Fruit fly (Drosophila melanogaster): Measurements from ENCODE around the gene RfC4.

DNA sequence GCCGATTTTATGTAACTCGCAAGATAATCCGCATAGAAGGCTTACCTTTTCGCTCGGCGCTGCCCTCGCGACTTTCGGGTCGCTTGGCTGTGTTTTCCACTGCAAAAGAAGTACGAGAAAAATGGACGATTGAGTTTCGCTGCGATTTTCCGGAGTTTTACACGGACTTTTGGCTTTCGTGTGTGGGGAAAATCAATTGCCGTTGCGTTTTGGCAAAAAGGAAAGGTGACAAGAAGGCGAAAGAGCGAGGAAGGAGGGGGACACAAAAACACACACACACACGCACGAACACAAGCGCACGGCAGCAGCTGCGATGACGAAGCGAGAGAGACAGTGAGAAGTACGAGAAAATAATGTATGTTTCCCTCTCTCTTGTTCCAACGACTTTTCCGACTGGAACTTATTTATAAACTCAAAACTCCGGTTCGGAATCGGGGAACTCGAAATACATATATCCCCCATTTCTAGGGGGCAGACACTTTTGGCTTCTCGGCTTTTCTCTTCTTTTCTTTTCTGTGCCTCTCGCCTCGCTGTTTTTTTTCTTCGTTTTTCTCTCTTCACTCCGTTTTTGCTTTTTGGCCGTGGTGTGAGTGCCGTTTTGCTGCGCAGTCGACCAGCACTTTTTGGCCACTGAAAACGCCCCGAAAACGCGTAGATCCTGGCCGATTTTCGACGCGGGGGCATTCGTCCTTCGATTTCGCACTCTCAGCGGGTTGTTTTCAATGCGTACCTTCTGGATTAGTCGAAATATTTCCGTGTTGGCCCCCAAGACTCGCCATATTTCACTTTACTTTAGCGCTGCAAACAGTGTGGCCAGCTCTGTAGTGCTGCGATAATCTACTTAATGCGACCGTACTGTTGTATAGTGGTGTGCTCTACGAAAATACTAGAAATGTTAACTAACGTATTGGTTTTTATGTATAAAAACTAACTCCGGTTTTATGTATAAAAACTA lies 1.8 kb downstream of the RfC4 start, which contains the start of gene ens:
- peak; percentile 88 for TF ChIP-seq psq (GFP tag; optimal IDR thresholded peaks at IDR 0.05)
- TF ChIP-seq GATAd (GFP tag; optimal IDR thresholded peaks at IDR 0.05), result no peak
- no peak for TF ChIP-seq Abd-B (GFP tag; optimal IDR thresholded peaks at IDR 0.05)
- TF ChIP-seq usp (GFP tag; optimal IDR thresholded peaks at IDR 0.05), result no peak
- TF ChIP-seq pan (optimal IDR thresholded peaks at IDR 0.05), result no peak
- no peak for TF ChIP-seq fru (GFP tag; optimal IDR thresholded peaks at IDR 0.05)
- TF ChIP-seq sv (GFP tag; optimal IDR thresholded peaks at IDR 0.05), result no peak
- TF ChIP-seq CG9705 (GFP tag; optimal IDR thresholded peaks at IDR 0.05), result no peak
- no peak for TF ChIP-seq foxo (GFP tag; optimal IDR thresholded peaks at IDR 0.05)
- no peak for TF ChIP-seq tai (GFP tag; optimal IDR thresholded peaks at IDR 0.05)
